Worm (Caenorhabditis elegans) whole organism, L3 larva: ENCODE data around the gene nas-17.
A peak's percentile ranks its signal among the peaks of the same experiment; 100 is the strongest.

Source experiments
- R02D3.7 ChIP-seq: fragments of 150-350 bp; optimal IDR thresholded peaks from 2 replicates; lab custom pipeline; 2014; ENCODE audit warnings: missing biosample characterization, missing genetic modification characterization
- ZK546.5 ChIP-seq: sonication (generic microtip); optimal IDR thresholded peaks from 2 replicates; lab custom pipeline; 2017; ENCODE audit warnings: missing biosample characterization, missing genetic modification characterization
- aly-2 ChIP-seq: fragments of 150-350 bp; optimal IDR thresholded peaks from 2 replicates; lab custom pipeline; 2014; ENCODE audit warnings: missing biosample characterization, missing genetic modification characterization
- ama-1 ChIP-seq: fragments of 150-350 bp; optimal IDR thresholded peaks from 2 replicates; lab custom pipeline; 2018
- ceh-82 ChIP-seq: fragments of 150-350 bp; optimal IDR thresholded peaks from 2 replicates; lab custom pipeline; 2014; ENCODE audit warnings: missing biosample characterization, missing genetic modification characterization
- ceh-9 ChIP-seq: sonication (generic microtip); optimal IDR thresholded peaks from 2 replicates; lab custom pipeline; 2018; ENCODE audit warnings: missing biosample characterization, missing genetic modification characterization
- daf-12 ChIP-seq: fragments of 150-350 bp; optimal IDR thresholded peaks from 2 replicates; lab custom pipeline; 2014; ENCODE audit warnings: missing biosample characterization, missing genetic modification reagents, missing genetic modification characterization
- egl-27 ChIP-seq: sonication (generic microtip); optimal IDR thresholded peaks from 4 replicates; lab custom pipeline; 2017; ENCODE audit warnings: missing biosample characterization, missing genetic modification reagents, missing genetic modification characterization
- egl-5 ChIP-seq: fragments of 150-350 bp; optimal IDR thresholded peaks from 2 replicates; lab custom pipeline; 2017; ENCODE audit warnings: missing biosample characterization, missing genetic modification reagents, missing genetic modification characterization, inconsistent platforms
- elt-1 ChIP-seq: fragments of 150-350 bp; optimal IDR thresholded peaks from 2 replicates; lab custom pipeline; 2014; ENCODE audit warnings: missing biosample characterization, missing genetic modification characterization
- elt-2 ChIP-seq: sonication (generic microtip); optimal IDR thresholded peaks from 2 replicates; lab custom pipeline; 2016; ENCODE audit warnings: missing genetic modification reagents, mild to moderate bottlenecking, missing genetic modification characterization, missing compliant biosample characterization
- eor-1 ChIP-seq, 2 experiments: fragments of 150-350 bp; optimal IDR thresholded peaks; 2 replicates each; lab custom pipeline; 2014 to 2018; ENCODE audit warnings: missing biosample characterization in 2 of 2, missing genetic modification characterization in 2 of 2
- fkh-10 ChIP-seq: sonication (generic microtip); optimal IDR thresholded peaks from 2 replicates; lab custom pipeline; 2017; ENCODE audit warnings: missing biosample characterization, missing genetic modification reagents, missing genetic modification characterization
- fkh-2 ChIP-seq: fragments of 150-350 bp; optimal IDR thresholded peaks from 2 replicates; lab custom pipeline; 2014; ENCODE audit warnings: missing biosample characterization, missing genetic modification reagents, missing genetic modification characterization
- fos-1 ChIP-seq: fragments of 150-350 bp; optimal IDR thresholded peaks from 2 replicates; lab custom pipeline; 2014; ENCODE audit warnings: missing biosample characterization, missing genetic modification characterization
- hmg-11 ChIP-seq: sonication (generic microtip); optimal IDR thresholded peaks from 2 replicates; lab custom pipeline; 2016; ENCODE audit warnings: missing genetic modification characterization, missing compliant biosample characterization
- lin-39 ChIP-seq: fragments of 150-350 bp; optimal IDR thresholded peaks from 2 replicates; lab custom pipeline; 2018; ENCODE audit warnings: missing biosample characterization, missing genetic modification reagents, missing genetic modification characterization
- lsy-12 ChIP-seq: sonication (generic microtip); optimal IDR thresholded peaks from 2 replicates; lab custom pipeline; 2016; ENCODE audit warnings: mild to moderate bottlenecking, missing genetic modification characterization, missing compliant biosample characterization
- mml-1 ChIP-seq: fragments of 150-350 bp; sonication (generic microtip); optimal IDR thresholded peaks from 3 replicates; lab custom pipeline; 2014; ENCODE audit warnings: missing biosample characterization, missing genetic modification characterization
- nhr-11 ChIP-seq: fragments of 150-350 bp; optimal IDR thresholded peaks from 2 replicates; lab custom pipeline; 2014; ENCODE audit warnings: missing biosample characterization, missing genetic modification characterization
- nhr-23 ChIP-seq: fragments of 150-350 bp; optimal IDR thresholded peaks from 2 replicates; lab custom pipeline; 2014; ENCODE audit warnings: missing biosample characterization, missing genetic modification reagents, missing genetic modification characterization
- nhr-237 ChIP-seq: fragments of 150-350 bp; optimal IDR thresholded peaks from 2 replicates; lab custom pipeline; 2014; ENCODE audit warnings: missing biosample characterization, missing genetic modification characterization
- nhr-25 ChIP-seq: sonication (generic microtip); optimal IDR thresholded peaks from 2 replicates; lab custom pipeline; 2017; ENCODE audit warnings: missing biosample characterization, missing genetic modification characterization
- nhr-28 ChIP-seq: fragments of 150-350 bp; optimal IDR thresholded peaks from 2 replicates; lab custom pipeline; 2014; ENCODE audit warnings: missing biosample characterization, missing genetic modification characterization
- nhr-67 ChIP-seq: fragments of 150-350 bp; optimal IDR thresholded peaks from 2 replicates; lab custom pipeline; 2014; ENCODE audit warnings: missing biosample characterization, missing genetic modification characterization
- nhr-76 ChIP-seq: fragments of 150-350 bp; sonication (generic microtip); optimal IDR thresholded peaks from 5 replicates; lab custom pipeline; 2014; ENCODE audit warnings: missing biosample characterization, missing genetic modification characterization
- nhr-77 ChIP-seq: fragments of 150-350 bp; optimal IDR thresholded peaks from 2 replicates; lab custom pipeline; 2014; ENCODE audit warnings: missing biosample characterization, missing genetic modification characterization
- pha-4 ChIP-seq: fragments of 150-350 bp; optimal IDR thresholded peaks from 2 replicates; lab custom pipeline; 2014; ENCODE audit warnings: missing biosample characterization, missing genetic modification reagents, missing genetic modification characterization
- pqm-1 ChIP-seq: fragments of 150-350 bp; optimal IDR thresholded peaks from 2 replicates; lab custom pipeline; 2017; ENCODE audit warnings: missing biosample characterization, missing genetic modification characterization, inconsistent platforms
- skn-1 ChIP-seq: fragments of 150-350 bp; optimal IDR thresholded peaks from 2 replicates; lab custom pipeline; 2014; ENCODE audit warnings: missing biosample characterization, missing genetic modification characterization
- snpc-4 ChIP-seq: fragments of 150-350 bp; optimal IDR thresholded peaks from 2 replicates; lab custom pipeline; 2014; ENCODE audit warnings: missing biosample characterization, missing genetic modification characterization
- tbx-2 ChIP-seq: sonication (generic microtip); optimal IDR thresholded peaks from 2 replicates; lab custom pipeline; 2016; ENCODE audit warnings: mild to moderate bottlenecking, missing genetic modification characterization, missing compliant biosample characterization
- zag-1 ChIP-seq: fragments of 150-350 bp; optimal IDR thresholded peaks from 2 replicates; lab custom pipeline; 2014; ENCODE audit warnings: missing biosample characterization, missing genetic modification characterization
- ztf-11 ChIP-seq: fragments of 150-350 bp; optimal IDR thresholded peaks from 2 replicates; lab custom pipeline; 2014; ENCODE audit warnings: missing biosample characterization, missing genetic modification characterization

The nas-17 gene

ce11 chrV:11379341-11379740, 19.4 kb upstream of the nas-17 start:
- TF ChIP-seq ztf-11 (tag; lab: Kevin White, UChicago) (no peak), snpc-4 (tag; lab: Kevin White, UChicago) (no peak), lin-39 (tag; lab: Kevin White, UChicago) (peak; percentile 38), ZK546.5 (tag; lab: Kevin White, UChicago) (no peak), hmg-11 (tag; lab: Kevin White, UChicago) (no peak), nhr-76 (tag; lab: Kevin White, UChicago) (no peak), nhr-67 (tag; lab: Kevin White, UChicago) (no peak), pha-4 (no peak), eor-1 (tag; optimal IDR thresholded peaks at IDR 0.05; lab: Kevin White, UChicago) (no peak)
- TF ChIP-seq, all 47 proteins: peak for 1

- TF ChIP-seq pqm-1 (tag; lab: Kevin White, UChicago) (no peak), nhr-237 (no peak), skn-1 (tag; lab: Kevin White, UChicago) (no peak), fkh-10 (GFP tag; lab: Kevin White, UChicago) (peak; percentile 49), daf-12 (tag; lab: Kevin White, UChicago) (no peak), egl-5 (tag; lab: Kevin White, UChicago) (no peak)
Observed at ce11 chrV:11380571-11380970, 18.1 kb upstream of the nas-17 start.

ce11 chrV:11383032-11383431, 15.7 kb upstream of the nas-17 start, which contains the start of gene F55C10.5:
Gene F55C10.5, plus strand, starts transcription at chrV:11383105.
- TF ChIP-seq nhr-23 (tag; lab: Kevin White, UChicago), result no peak

ce11 chrV:11385060-11385459, 13.7 kb upstream of the nas-17 start, which contains the start of gene col-154:
Gene col-154, plus strand, starts transcription at chrV:11385360.
- TF ChIP-seq nhr-25 (peak; percentile 6), lsy-12 (tag; lab: Kevin White, UChicago) (no peak)

- no peak for TF ChIP-seq elt-2 (tag; lab: Kevin White, UChicago)
- TF ChIP-seq nhr-28, result no peak
- TF ChIP-seq snpc-4 (tag; lab: Kevin White, UChicago), result no peak
- no peak for TF ChIP-seq mml-1
- no peak for TF ChIP-seq nhr-11 (tag; lab: Kevin White, UChicago)
- TF ChIP-seq nhr-25, result no peak
- TF ChIP-seq tbx-2 (tag; lab: Kevin White, UChicago), result no peak
- TF ChIP-seq nhr-77, result no peak
- no peak for TF ChIP-seq R02D3.7
- TF ChIP-seq ceh-82 (tag; lab: Kevin White, UChicago), result no peak
- no peak for TF ChIP-seq fkh-10 (GFP tag; lab: Kevin White, UChicago)
- TF ChIP-seq lin-39 (tag; lab: Kevin White, UChicago), result no peak
- no peak for TF ChIP-seq aly-2 (tag; lab: Kevin White, UChicago)
- TF ChIP-seq fkh-2, result no peak
- no peak for TF ChIP-seq fos-1 (tag; lab: Kevin White, UChicago)
- TF ChIP-seq elt-1, result no peak
Observed at ce11 chrV:11386428-11386827, 12.3 kb upstream of the nas-17 start, which contains the start of gene F55C10.4. Gene F55C10.4, plus strand, starts transcription at chrV:11386728.

- no peak for TF ChIP-seq ceh-9
- TF ChIP-seq nhr-76 (tag; lab: Kevin White, UChicago), result no peak
- TF ChIP-seq nhr-237, result no peak
- TF ChIP-seq pqm-1 (tag; lab: Kevin White, UChicago), result no peak
- no peak for TF ChIP-seq hmg-11 (tag; lab: Kevin White, UChicago)
- no peak for TF ChIP-seq egl-27 (tag; lab: Kevin White, UChicago)
- no peak for TF ChIP-seq zag-1
Observed at ce11 chrV:11389776-11390175, 8.9 kb upstream of the nas-17 start, which contains the start of gene col-155. Gene col-155, minus strand, starts transcription at chrV:11389876.

- TF ChIP-seq ama-1 (lab: Kevin White, UChicago), result no peak
Observed at ce11 chrV:11390394-11390793, 8.3 kb upstream of the nas-17 start, which contains the start of the genes K03B8.11 and K03B8.14. Gene K03B8.11, minus strand, starts transcription at chrV:11390494. Gene K03B8.14, plus strand, starts transcription at chrV:11390503.
